Worm (Caenorhabditis elegans) whole organism, L2 larva: ENCODE results near the gene rps-13.
A peak's percentile ranks its signal among the peaks of the same experiment; 100 is the strongest.

ENCODE experiments used
- aly-2 ChIP-seq: fragments of 150-350 bp; optimal IDR thresholded peaks from 2 replicates; lab custom pipeline; 2014; ENCODE audit warnings: missing biosample characterization, missing genetic modification characterization
- blmp-1 ChIP-seq: sonication (generic microtip); optimal IDR thresholded peaks from 2 replicates; lab custom pipeline; 2017; ENCODE audit warnings: missing genetic modification characterization, mild to moderate bottlenecking, missing compliant biosample characterization, antibody characterized with exemption, moderate library complexity; ENCODE audit not compliant: insufficient read depth
- elt-1 ChIP-seq: fragments of 150-350 bp; optimal IDR thresholded peaks from 2 replicates; lab custom pipeline; 2014; ENCODE audit warnings: missing biosample characterization, missing genetic modification characterization
- elt-3 ChIP-seq: sonication (generic microtip); optimal IDR thresholded peaks from 2 replicates; lab custom pipeline; 2017; ENCODE audit warnings: missing biosample characterization, missing genetic modification characterization
- fos-1 ChIP-seq: fragments of 150-350 bp; optimal IDR thresholded peaks from 2 replicates; lab custom pipeline; 2014; ENCODE audit warnings: missing biosample characterization, missing genetic modification characterization
- mab-5 ChIP-seq: fragments of 150-350 bp; optimal IDR thresholded peaks from 2 replicates; lab custom pipeline; 2014; ENCODE audit warnings: missing biosample characterization, missing genetic modification characterization
- mdl-1 ChIP-seq, 2 experiments: fragments of 150-350 bp in 1 of 2; sonication (generic microtip) in 1 of 2; optimal IDR thresholded peaks; 2 replicates each; lab custom pipeline; 2017; ENCODE audit warnings: missing biosample characterization in 2 of 2, missing genetic modification characterization in 2 of 2
- nhr-12 ChIP-seq: fragments of 150-350 bp; optimal IDR thresholded peaks from 2 replicates; lab custom pipeline; 2014; ENCODE audit warnings: missing biosample characterization, missing genetic modification characterization
- nhr-237 ChIP-seq: fragments of 150-350 bp; optimal IDR thresholded peaks from 2 replicates; lab custom pipeline; 2014; ENCODE audit warnings: missing biosample characterization, missing genetic modification characterization
- unc-55 ChIP-seq: fragments of 150-350 bp; sonication (generic microtip); optimal IDR thresholded peaks from 3 replicates; lab custom pipeline; 2014; ENCODE audit warnings: missing biosample characterization, missing genetic modification reagents, missing genetic modification characterization
- zag-1 ChIP-seq: fragments of 150-350 bp; optimal IDR thresholded peaks from 2 replicates; lab custom pipeline; 2014; ENCODE audit warnings: missing biosample characterization, missing genetic modification characterization
- ztf-4 ChIP-seq: fragments of 150-350 bp; optimal IDR thresholded peaks from 2 replicates; lab custom pipeline; 2014; ENCODE audit warnings: missing biosample characterization, missing genetic modification characterization

DNA sequence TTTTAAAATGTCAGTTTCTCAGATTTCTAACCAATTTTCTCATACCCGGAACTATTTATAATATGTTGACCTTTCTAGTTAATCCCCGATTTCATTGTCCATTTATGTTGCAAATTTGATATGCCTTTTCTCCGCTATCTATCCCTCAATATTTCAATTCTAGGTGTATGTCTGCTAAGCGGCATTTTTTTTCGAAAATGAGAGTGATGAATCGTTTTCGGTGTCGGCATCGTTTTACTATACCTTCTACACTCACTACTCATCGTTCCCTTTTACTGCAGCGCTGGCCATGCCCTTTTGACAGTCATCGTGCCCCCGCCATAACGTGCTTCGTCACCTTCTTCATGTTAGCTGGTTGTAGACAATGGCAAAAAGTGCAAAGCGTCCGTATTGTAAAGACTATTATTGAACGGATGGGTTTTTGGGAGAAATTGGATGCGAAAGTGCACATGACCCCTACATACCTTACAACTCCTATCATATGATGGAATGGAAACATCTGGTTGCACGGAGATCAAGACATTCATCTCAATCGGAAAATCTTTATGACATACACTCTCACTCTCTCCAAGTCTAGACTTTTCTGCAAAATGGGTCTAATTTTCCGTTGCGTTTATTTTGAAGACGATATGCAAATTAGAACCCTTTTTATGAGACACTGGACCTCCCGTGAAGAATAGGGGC lies 15.5 kb downstream of the rps-13 start:
- no peak for TF ChIP-seq unc-55 (GFP tag; lab: Kevin White, UChicago)
- TF ChIP-seq blmp-1 (tag; lab: Kevin White, UChicago): peak; percentile 86
- no peak for TF ChIP-seq mab-5
- peak; percentile 43 for TF ChIP-seq fos-1 (tag; lab: Kevin White, UChicago)
- TF ChIP-seq mdl-1 (tag; optimal IDR thresholded peaks at IDR 0.05; lab: Kevin White, UChicago): no peak
- no peak for TF ChIP-seq ztf-4 (tag; lab: Kevin White, UChicago)
- TF ChIP-seq aly-2 (tag; lab: Kevin White, UChicago): no peak
- TF ChIP-seq zag-1 (tag; lab: Kevin White, UChicago): no peak
- no peak for TF ChIP-seq elt-3 (tag; lab: Kevin White, UChicago)
- TF ChIP-seq elt-1: no peak
- no peak for TF ChIP-seq nhr-12
- TF ChIP-seq nhr-237: no peak
